Worm (Caenorhabditis elegans): ENCODE data around the gene srh-113.

DNA sequence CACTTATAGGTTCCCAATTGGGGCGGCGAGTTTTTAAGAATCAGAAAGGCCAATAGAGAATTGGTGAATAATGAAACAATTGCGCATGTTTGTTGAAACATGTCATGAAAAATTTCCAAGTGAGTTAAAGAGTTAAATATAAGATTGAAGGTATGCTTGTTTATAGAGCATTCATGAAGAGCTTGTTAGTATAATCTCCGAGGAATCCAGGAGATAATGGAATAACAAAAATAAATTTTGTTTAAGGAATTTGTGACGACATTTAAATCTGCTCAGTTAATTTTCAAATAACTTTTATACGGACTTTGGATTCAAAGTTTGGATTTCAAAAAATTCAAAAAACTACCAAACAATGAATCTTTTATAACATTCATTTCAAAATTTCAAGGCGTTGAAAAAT lies 22.4 kb upstream of the srh-113 start, which contains the start of gene str-199:
- no peak for TF ChIP-seq hpl-2 (GFP tag; optimal IDR thresholded peaks at IDR 0.05)
- TF ChIP-seq jun-1 (tag; optimal IDR thresholded peaks at IDR 0.05): no peak
- TF ChIP-seq unc-62 (GFP tag; optimal IDR thresholded peaks at IDR 0.05): no peak
- no peak for TF ChIP-seq ama-1 (optimal IDR thresholded peaks at IDR 0.05)
- TF ChIP-seq lsy-2 (tag; optimal IDR thresholded peaks at IDR 0.05): no peak
- TF ChIP-seq egl-27 (tag; optimal IDR thresholded peaks at IDR 0.05): no peak
- no peak for TF ChIP-seq fos-1 (tag; optimal IDR thresholded peaks at IDR 0.05)
- no peak for TF ChIP-seq ztf-4 (tag; optimal IDR thresholded peaks at IDR 0.05)
- TF ChIP-seq skn-1 (tag; optimal IDR thresholded peaks at IDR 0.05): no peak
- no peak for TF ChIP-seq nhr-11 (tag; optimal IDR thresholded peaks at IDR 0.05)
- no peak for TF ChIP-seq nhr-12 (tag; optimal IDR thresholded peaks at IDR 0.05)
- TF ChIP-seq nhr-90 (tag; optimal IDR thresholded peaks at IDR 0.05; ENCODE audit: poor library complexity): no peak
- no peak for TF ChIP-seq mdl-1 (tag; optimal IDR thresholded peaks at IDR 0.05)
